Fruit fly (Drosophila melanogaster) whole organism, embryonic: ENCODE measurements around the gene CG3815.

Experiments
- Atf3 ChIP-seq: fragments of 200-800 bp; sonication (Bioruptor generic); optimal IDR thresholded peaks from 3 replicates; lab custom pipeline; 2016; ENCODE audit warnings: missing biosample characterization, missing genetic modification characterization
- BEAF-32 ChIP-seq: fragments of 200-800 bp; sonication (Bioruptor generic); optimal IDR thresholded peaks from 3 replicates; lab custom pipeline; 2017; ENCODE audit warnings: missing biosample characterization, missing genetic modification characterization, mild to moderate bottlenecking, moderate library complexity, missing genetic modification reagents
- Blimp-1 ChIP-seq: fragments of 200-800 bp; sonication (Bioruptor generic); optimal IDR thresholded peaks from 3 replicates; lab custom pipeline; 2018; ENCODE audit warnings: missing biosample characterization, missing genetic modification characterization, mild to moderate bottlenecking, moderate library complexity, missing genetic modification reagents
- CG11696 ChIP-seq: fragments of 200-800 bp; sonication (Bioruptor generic); IDR thresholded peaks from 2 replicates; pipeline ENCODE4 v1.3.6; 2022; ENCODE audit warnings: missing biosample characterization, missing genetic modification characterization
- CG12299 ChIP-seq: fragments of 200-800 bp; sonication (Bioruptor generic); optimal IDR thresholded peaks from 2 replicates; lab custom pipeline; 2018; ENCODE audit warnings: missing biosample characterization, mild to moderate bottlenecking, missing genetic modification characterization
- CG12942 ChIP-seq: fragments of 200-800 bp; sonication (Bioruptor generic); optimal IDR thresholded peaks from 3 replicates; lab custom pipeline; 2016; ENCODE audit warnings: missing biosample characterization, missing genetic modification characterization
- CG14860 ChIP-seq: fragments of 200-800 bp; sonication (Bioruptor generic); IDR thresholded peaks from 3 replicates; pipeline ENCODE4 v1.3.6; 2022; ENCODE audit warnings: missing biosample characterization, missing genetic modification characterization; ENCODE audit not compliant: partially characterized antibody
- CG1603 ChIP-seq: fragments of 200-800 bp; sonication (Bioruptor generic); optimal IDR thresholded peaks from 2 replicates; lab custom pipeline; 2019; ENCODE audit warnings: missing biosample characterization, mild to moderate bottlenecking, missing genetic modification characterization, moderate library complexity
- CG17568 ChIP-seq: fragments of 200-800 bp; sonication (Bioruptor generic); optimal IDR thresholded peaks from 2 replicates; lab custom pipeline; 2018; ENCODE audit warnings: missing biosample characterization, mild to moderate bottlenecking, missing genetic modification characterization, moderate library complexity
- CG17612 ChIP-seq: fragments of 200-800 bp; sonication (Bioruptor generic); IDR thresholded peaks from 2 replicates; pipeline ENCODE4 v1.3.6; 2022; ENCODE audit warnings: missing biosample characterization, missing genetic modification characterization
- CG2889 ChIP-seq: fragments of 200-800 bp; sonication (Bioruptor generic); IDR thresholded peaks from 3 replicates; pipeline ENCODE4 v1.3.6; 2022; ENCODE audit warnings: missing biosample characterization, missing genetic modification characterization
- CG32772 ChIP-seq: fragments of 200-800 bp; sonication (Bioruptor generic); IDR thresholded peaks from 2 replicates; pipeline ENCODE4 v1.3.6; 2022; ENCODE audit warnings: missing biosample characterization, missing genetic modification characterization
- CG4404 ChIP-seq: fragments of 200-800 bp; sonication (Bioruptor generic); IDR thresholded peaks from 2 replicates; pipeline ENCODE4 v1.3.6; 2022; ENCODE audit warnings: missing biosample characterization, missing genetic modification characterization
- CG4424 ChIP-seq: fragments of 200-800 bp; sonication (Bioruptor generic); optimal IDR thresholded peaks from 3 replicates; lab custom pipeline; 2016; ENCODE audit warnings: missing biosample characterization, missing genetic modification characterization
- CG7357 ChIP-seq: fragments of 200-800 bp; sonication (Bioruptor generic); IDR thresholded peaks from 3 replicates; pipeline ENCODE4 v1.3.6; 2022; ENCODE audit warnings: missing biosample characterization, missing genetic modification characterization
- CG9215 ChIP-seq: fragments of 200-800 bp; sonication (Bioruptor generic); IDR thresholded peaks from 2 replicates; pipeline ENCODE4 v1.3.6; 2022; ENCODE audit warnings: missing biosample characterization, missing genetic modification characterization
- Chrac-16 ChIP-seq: fragments of 200-800 bp; sonication (Bioruptor generic); optimal IDR thresholded peaks from 3 replicates; lab custom pipeline; 2016; ENCODE audit warnings: missing biosample characterization, missing genetic modification characterization
- GATAe ChIP-seq: fragments of 200-800 bp; sonication (Bioruptor generic); conservative IDR thresholded peaks from 2 replicates; pipeline ENCODE4 v1.3.6; 2022; ENCODE audit warnings: missing biosample characterization, missing genetic modification characterization
- Mad ChIP-seq: fragments of 200-800 bp; sonication (Bioruptor generic); optimal IDR thresholded peaks from 2 replicates; lab custom pipeline; 2016; ENCODE audit warnings: missing biosample characterization, missing genetic modification characterization
- Rfx ChIP-seq: fragments of 200-800 bp; sonication (Bioruptor generic); IDR thresholded peaks from 2 replicates; pipeline ENCODE4 v1.3.6; 2022; ENCODE audit warnings: missing biosample characterization, missing genetic modification characterization
- Sry-β ChIP-seq: fragments of 200-800 bp; sonication (Bioruptor generic); optimal IDR thresholded peaks from 2 replicates; lab custom pipeline; 2018; ENCODE audit warnings: missing biosample characterization, mild to moderate bottlenecking, missing genetic modification characterization, moderate library complexity
- Sry-δ ChIP-seq: fragments of 200-800 bp; sonication (Bioruptor generic); optimal IDR thresholded peaks from 2 replicates; lab custom pipeline; 2016; ENCODE audit warnings: missing biosample characterization, missing genetic modification characterization
- Taf1 ChIP-seq: fragments of 200-800 bp; sonication (Bioruptor generic); IDR thresholded peaks from 2 replicates; pipeline ENCODE4 v1.3.6; 2022; ENCODE audit warnings: missing biosample characterization, missing genetic modification characterization
- Usf ChIP-seq: fragments of 200-800 bp; sonication (Bioruptor generic); optimal IDR thresholded peaks from 2 replicates; lab custom pipeline; 2017; ENCODE audit warnings: missing genotype, missing biosample characterization, missing genetic modification characterization
- amos ChIP-seq: fragments of 200-800 bp; sonication (Bioruptor generic); IDR thresholded peaks from 2 replicates; pipeline ENCODE4 v1.3.6; 2022; ENCODE audit warnings: missing biosample characterization, missing genetic modification characterization; ENCODE audit not compliant: partially characterized antibody
- btn ChIP-seq: fragments of 200-800 bp; sonication (Bioruptor generic); optimal IDR thresholded peaks from 2 replicates; lab custom pipeline; 2016; ENCODE audit warnings: missing biosample characterization, missing genetic modification characterization
- chinmo ChIP-seq: fragments of 200-800 bp; sonication (Bioruptor generic); IDR thresholded peaks from 4 replicates; pipeline ENCODE4 v1.3.6; 2022; ENCODE audit warnings: missing biosample characterization, missing genetic modification characterization; ENCODE audit not compliant: partially characterized antibody
- crp ChIP-seq, 2 experiments: fragments of 200-800 bp; sonication (Bioruptor generic); optimal IDR thresholded peaks; 2 replicates in 1 of 2; 3 replicates in 1 of 2; lab custom pipeline; 2017; ENCODE audit warnings: missing biosample characterization in 2 of 2, missing genetic modification characterization in 2 of 2, mild to moderate bottlenecking in 1 of 2, moderate library complexity in 1 of 2
- en ChIP-seq: fragments of 200-800 bp; sonication (Bioruptor generic); optimal IDR thresholded peaks from 2 replicates; lab custom pipeline; 2016; ENCODE audit warnings: missing biosample characterization, missing genetic modification characterization
- eve ChIP-seq, 2 experiments: fragments of >200 bp; optimal IDR thresholded peaks; 2 replicates each; lab custom pipeline; 2017; ENCODE audit warnings: missing biosample characterization in 2 of 2, missing genetic modification characterization in 2 of 2
- eyg ChIP-seq: fragments of 200-800 bp; sonication (Bioruptor generic); optimal IDR thresholded peaks from 3 replicates; lab custom pipeline; 2016; ENCODE audit warnings: missing biosample characterization, missing genetic modification characterization
- fd64A ChIP-seq: fragments of 200-800 bp; sonication (Bioruptor generic); optimal IDR thresholded peaks from 3 replicates; lab custom pipeline; 2018; ENCODE audit warnings: missing biosample characterization, mild to moderate bottlenecking, missing genetic modification characterization
- gce ChIP-seq: fragments of 200-800 bp; sonication (Bioruptor generic); IDR thresholded peaks from 3 replicates; pipeline ENCODE4 v1.3.6; 2022; ENCODE audit warnings: missing biosample characterization, missing genetic modification characterization
- gcm2 ChIP-seq: fragments of 200-800 bp; sonication (Bioruptor generic); optimal IDR thresholded peaks from 2 replicates; lab custom pipeline; 2016; ENCODE audit warnings: missing biosample characterization, missing genetic modification characterization
- grn ChIP-seq: fragments of 200-800 bp; sonication (Bioruptor generic); optimal IDR thresholded peaks from 3 replicates; lab custom pipeline; 2017; ENCODE audit warnings: missing biosample characterization, missing genetic modification characterization
- gt ChIP-seq: fragments of 200-800 bp; sonication (Bioruptor generic); IDR thresholded peaks from 2 replicates; pipeline ENCODE4 v1.3.6; 2022; ENCODE audit warnings: missing biosample characterization, missing genetic modification characterization
- ham ChIP-seq: fragments of 200-800 bp; sonication (Bioruptor generic); IDR thresholded peaks from 2 replicates; pipeline ENCODE4 v1.3.6; 2022; ENCODE audit warnings: missing biosample characterization, missing genetic modification characterization
- hbn ChIP-seq: fragments of 200-800 bp; sonication (Bioruptor generic); IDR thresholded peaks from 2 replicates; pipeline ENCODE4 v1.3.6; 2022; ENCODE audit warnings: missing biosample characterization, missing genetic modification characterization; ENCODE audit not compliant: partially characterized antibody
- ind ChIP-seq: fragments of 200-800 bp; sonication (Bioruptor generic); optimal IDR thresholded peaks from 3 replicates; lab custom pipeline; 2016; ENCODE audit warnings: missing biosample characterization, missing genetic modification characterization
- kni ChIP-seq: fragments of 200-800 bp; sonication (Bioruptor generic); optimal IDR thresholded peaks from 3 replicates; lab custom pipeline; 2017; ENCODE audit warnings: mild to moderate bottlenecking, missing biosample characterization, missing genetic modification reagents, missing genetic modification characterization
- lola ChIP-seq, 3 experiments: fragments of >200 bp in 2 of 3; fragments of 200-800 bp in 1 of 3; sonication (Bioruptor generic) in 1 of 3; optimal IDR thresholded peaks; 2 replicates each; lab custom pipeline; 2017 to 2019; ENCODE audit warnings: missing biosample characterization in 3 of 3, missing genetic modification characterization in 3 of 3, mild to moderate bottlenecking in 1 of 3, moderate library complexity in 1 of 3
- onecut ChIP-seq: fragments of 200-800 bp; sonication (Bioruptor generic); IDR thresholded peaks from 2 replicates; pipeline ENCODE4 v1.3.6; 2022; ENCODE audit warnings: missing biosample characterization, missing genetic modification characterization
- pan ChIP-seq, 4 experiments: fragments of >200 bp in 3 of 4; fragments of 200-800 bp in 1 of 4; sonication (Bioruptor generic) in 1 of 4; optimal IDR thresholded peaks in 3 of 4; IDR thresholded peaks in 1 of 4; 2 replicates each; pipeline versions ENCODE4 v1.3.6 to Lab custom; 2017 to 2022; ENCODE audit warnings: missing biosample characterization in 2 of 4, missing genetic modification characterization in 2 of 4, mixed read lengths in 1 of 4
- peb ChIP-seq: fragments of 200-800 bp; sonication (Bioruptor generic); IDR thresholded peaks from 2 replicates; pipeline ENCODE4 v1.3.6; 2022; ENCODE audit warnings: missing biosample characterization, missing genetic modification characterization
- pum ChIP-seq: fragments of 200-800 bp; sonication (Bioruptor generic); optimal IDR thresholded peaks from 2 replicates; lab custom pipeline; 2016; ENCODE audit warnings: missing biosample characterization, missing genetic modification characterization
- repo ChIP-seq: fragments of 200-800 bp; sonication (Bioruptor generic); optimal IDR thresholded peaks from 2 replicates; lab custom pipeline; 2016; ENCODE audit warnings: missing biosample characterization, missing genetic modification characterization
- scrt ChIP-seq: fragments of 200-800 bp; sonication (Bioruptor generic); optimal IDR thresholded peaks from 2 replicates; lab custom pipeline; 2018; ENCODE audit warnings: missing biosample characterization, mild to moderate bottlenecking, missing genetic modification characterization, moderate library complexity
- stc ChIP-seq: fragments of 200-800 bp; sonication (Bioruptor generic); IDR thresholded peaks from 2 replicates; pipeline ENCODE4 v1.3.6; 2022; ENCODE audit warnings: missing biosample characterization, missing genetic modification characterization
- wor ChIP-seq: fragments of 200-800 bp; sonication (Bioruptor generic); IDR thresholded peaks from 2 replicates; pipeline ENCODE4 v1.3.6; 2022; ENCODE audit warnings: missing biosample characterization, missing genetic modification characterization
- zen2 ChIP-seq: fragments of 200-800 bp; sonication (Bioruptor generic); IDR thresholded peaks from 3 replicates; pipeline ENCODE4 v1.3.6; 2022; ENCODE audit warnings: missing biosample characterization, missing genetic modification characterization; ENCODE audit not compliant: partially characterized antibody
- zfh2 ChIP-seq: fragments of 200-800 bp; sonication (Bioruptor generic); optimal IDR thresholded peaks from 2 replicates; lab custom pipeline; 2016; ENCODE audit warnings: missing biosample characterization, missing genetic modification characterization

CG3815 gene

DNA sequence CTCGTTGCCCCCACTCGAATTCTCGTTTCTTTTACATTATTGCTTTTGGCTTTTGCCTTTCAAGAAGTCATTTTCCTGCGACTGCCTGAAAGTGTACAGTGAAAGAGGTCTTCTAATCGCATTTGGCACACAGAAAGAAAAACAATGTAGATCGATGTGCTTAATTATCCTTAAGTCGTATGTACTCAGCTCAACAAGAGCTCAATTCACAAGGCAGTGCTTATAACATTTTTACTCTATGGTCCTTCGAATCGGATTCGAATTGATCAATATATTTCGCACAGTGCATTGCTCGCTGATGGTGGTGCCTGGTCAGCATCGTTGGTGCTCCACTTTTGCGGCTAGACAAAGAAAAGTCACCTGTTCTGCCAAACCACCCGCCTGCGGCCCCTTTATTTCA, 15.2 kb downstream of the CG3815 start (continued):
- no peak for TF ChIP-seq crp (GFP tag; optimal IDR thresholded peaks at IDR 0.05; lab: Kevin White, UChicago)
- TF ChIP-seq Sry-β (GFP tag; lab: Kevin White, UChicago), result no peak
- no peak for TF ChIP-seq chinmo (GFP tag; lab: Robert Waterston, UW)
- TF ChIP-seq ham (GFP tag; lab: Robert Waterston, UW), result no peak
- TF ChIP-seq CG9215 (GFP tag; lab: Robert Waterston, UW), result no peak
- TF ChIP-seq peb (GFP tag; lab: Robert Waterston, UW), result no peak
- no peak for TF ChIP-seq en (GFP tag; lab: Kevin White, UChicago)
- TF ChIP-seq lola (GFP tag; optimal IDR thresholded peaks at IDR 0.05; lab: Kevin White, UChicago), result no peak
- TF ChIP-seq GATAe (GFP tag; lab: Robert Waterston, UW), result no peak
- TF ChIP-seq repo (GFP tag; lab: Kevin White, UChicago), result no peak
- no peak for TF ChIP-seq kni (GFP tag; lab: Kevin White, UChicago)
- no peak for TF ChIP-seq CG12299 (tag; lab: Kevin White, UChicago)
- peak in 1 of 2 experiments; percentile 57 for TF ChIP-seq eve (GFP tag; optimal IDR thresholded peaks at IDR 0.05; lab: Kevin White, UChicago)
- TF ChIP-seq Sry-δ (GFP tag; lab: Kevin White, UChicago), result no peak
- no peak for TF ChIP-seq gce (GFP tag; lab: Robert Waterston, UW)
- peak; percentile 5 for TF ChIP-seq Blimp-1 (GFP tag; lab: Kevin White, UChicago)
- TF ChIP-seq CG1603, result peak; percentile 41
- TF ChIP-seq pan (optimal IDR thresholded peaks at IDR 0.05; lab: Kevin White, UChicago), result no peak
- TF ChIP-seq pan (GFP tag; optimal IDR thresholded peaks at IDR 0.05 in 1 of 2, IDR thresholded peaks at IDR 0.05 in 1 of 2), result peak in 1 of 2 experiments; percentile 54
- TF ChIP-seq wor (GFP tag; lab: Robert Waterston, UW), result no peak
- no peak for TF ChIP-seq stc (GFP tag; lab: Robert Waterston, UW)
- TF ChIP-seq CG11696 (GFP tag; lab: Robert Waterston, UW), result no peak
- TF ChIP-seq CG17612, result no peak
- no peak for TF ChIP-seq zfh2 (GFP tag; lab: Kevin White, UChicago)
- TF ChIP-seq gt, result no peak
- no peak for TF ChIP-seq gcm2
- TF ChIP-seq zen2 (GFP tag; lab: Robert Waterston, UW), result no peak
- peak; percentile 28; the same call in 1 of the 2 replicates for TF ChIP-seq Rfx (GFP tag; lab: Robert Waterston, UW)
- TF ChIP-seq CG2889 (GFP tag; lab: Robert Waterston, UW), result no peak
- no peak for TF ChIP-seq CG4424 (GFP tag; lab: Kevin White, UChicago)
- TF ChIP-seq Usf (GFP tag; lab: Kevin White, UChicago), result no peak
- no peak for TF ChIP-seq CG12942
- no peak for TF ChIP-seq onecut
- 0 out of 3 replicates have a peak, but pooled peaks have one; percentile 12 for TF ChIP-seq CG7357 (GFP tag; lab: Robert Waterston, UW)
- TF ChIP-seq fd64A (GFP tag; lab: Kevin White, UChicago), result no peak
- TF ChIP-seq CG14860 (GFP tag; lab: Robert Waterston, UW), result no peak
- no peak for TF ChIP-seq CG32772 (GFP tag; lab: Robert Waterston, UW)
- no peak for TF ChIP-seq BEAF-32 (GFP tag; lab: Kevin White, UChicago)
- TF ChIP-seq Mad, result no peak
- TF ChIP-seq Chrac-16, result no peak
- no peak for TF ChIP-seq hbn (GFP tag; lab: Robert Waterston, UW)
- no peak for TF ChIP-seq eyg (GFP tag; lab: Kevin White, UChicago)
- TF ChIP-seq CG17568 (GFP tag; lab: Kevin White, UChicago), result no peak
- no peak for TF ChIP-seq CG4404 (GFP tag; lab: Robert Waterston, UW)
- TF ChIP-seq pum (GFP tag; lab: Kevin White, UChicago), result no peak
- TF ChIP-seq Taf1 (GFP tag; lab: Robert Waterston, UW), result no peak
- TF ChIP-seq scrt (GFP tag; lab: Kevin White, UChicago), result peak; percentile 5
- TF ChIP-seq btn (GFP tag; lab: Kevin White, UChicago), result no peak
- TF ChIP-seq grn (GFP tag; lab: Kevin White, UChicago), result no peak
- TF ChIP-seq ind (GFP tag; lab: Kevin White, UChicago), result peak; percentile 31
- TF ChIP-seq Atf3, result peak; percentile 19
- TF ChIP-seq amos, result no peak
